Worm (Caenorhabditis elegans) whole organism, L3 larva: ENCODE measurements around the gene F32E10.9.

Source experiments
- aly-2 ChIP-seq: fragments of 150-350 bp; optimal IDR thresholded peaks from 2 replicates; lab custom pipeline; 2014; ENCODE audit warnings: missing biosample characterization, missing genetic modification characterization
- ama-1 ChIP-seq: fragments of 150-350 bp; optimal IDR thresholded peaks from 2 replicates; lab custom pipeline; 2018
- ceh-9 ChIP-seq: sonication (generic microtip); optimal IDR thresholded peaks from 2 replicates; lab custom pipeline; 2018; ENCODE audit warnings: missing biosample characterization, missing genetic modification characterization
- elt-2 ChIP-seq: sonication (generic microtip); optimal IDR thresholded peaks from 2 replicates; lab custom pipeline; 2016; ENCODE audit warnings: missing genetic modification reagents, mild to moderate bottlenecking, missing genetic modification characterization, missing compliant biosample characterization
- jun-1 ChIP-seq: fragments of 150-350 bp; optimal IDR thresholded peaks from 2 replicates; lab custom pipeline; 2014; ENCODE audit warnings: missing biosample characterization, missing genetic modification reagents, missing genetic modification characterization
- lin-39 ChIP-seq: fragments of 150-350 bp; optimal IDR thresholded peaks from 2 replicates; lab custom pipeline; 2018; ENCODE audit warnings: missing biosample characterization, missing genetic modification reagents, missing genetic modification characterization
- nhr-23 ChIP-seq: fragments of 150-350 bp; optimal IDR thresholded peaks from 2 replicates; lab custom pipeline; 2014; ENCODE audit warnings: missing biosample characterization, missing genetic modification reagents, missing genetic modification characterization
- unc-39 ChIP-seq: sonication (generic microtip); optimal IDR thresholded peaks from 4 replicates; lab custom pipeline; 2017; ENCODE audit warnings: missing biosample characterization, missing genetic modification characterization
- unc-62 ChIP-seq: fragments of 150-350 bp; sonication (generic microtip); optimal IDR thresholded peaks from 4 replicates; lab custom pipeline; 2014; ENCODE audit warnings: missing biosample characterization, missing genetic modification reagents, missing genetic modification characterization

- no peak for TF ChIP-seq ceh-9 (tag; lab: Kevin White, UChicago)
- no peak for TF ChIP-seq unc-39
- TF ChIP-seq ama-1 (lab: Kevin White, UChicago): no peak
- TF ChIP-seq elt-2 (tag; lab: Kevin White, UChicago): no peak
- TF ChIP-seq lin-39 (tag; lab: Kevin White, UChicago): no peak
- TF ChIP-seq aly-2: no peak
- no peak for TF ChIP-seq unc-62
- no peak for TF ChIP-seq nhr-23 (tag; lab: Kevin White, UChicago)
- TF ChIP-seq jun-1 (tag; lab: Kevin White, UChicago): no peak
Measured at ce11 chrIV:7578281-7578680, 14.5 kb upstream of the F32E10.9 start, which contains the start of gene F32E10.5.
